Worm (Caenorhabditis elegans) whole organism, L4/young adult: Measurements from ENCODE around the gene C49C3.6.
"Not testable (repeated sequence)": the region's sequence is repeated elsewhere in the genome, so short reads cannot be mapped to it uniquely, and the experiment has no call there.

Experiments
- W03F9.2 ChIP-seq: fragments of 150-350 bp; optimal IDR thresholded peaks from 2 replicates; lab custom pipeline; 2014; ENCODE audit warnings: missing biosample characterization, missing genetic modification characterization
- dao-5 ChIP-seq: sonication (generic microtip); optimal IDR thresholded peaks from 2 replicates; lab custom pipeline; 2016; ENCODE audit warnings: missing genotype, missing genetic modification characterization, moderate library complexity, missing compliant biosample characterization
- him-1 ChIP-seq: sonication (generic microtip); optimal IDR thresholded peaks from 2 replicates; lab custom pipeline; 2016; ENCODE audit warnings: missing genotype, missing genetic modification reagents, missing genetic modification characterization, missing compliant biosample characterization

ce11 chrIV:17307223-17307622 lies 24.1 kb upstream of the C49C3.6 start, which contains the start of gene T28F3.8:
- TF ChIP-seq dao-5; him-1; W03F9.2 (tag; lab: Kevin White, UChicago): not testable (repeated sequence)
